Worm (Caenorhabditis elegans): ENCODE measurements around the gene F10E9.4.

ce11 chrIII:8280352-8280751 is 28.0 kb upstream of the F10E9.4 start:
- TF ChIP-seq ZK546.5 (tag; optimal IDR thresholded peaks at IDR 0.05) (no peak), nhr-77 (tag; optimal IDR thresholded peaks at IDR 0.05) (no peak), pha-4 (tag; optimal IDR thresholded peaks at IDR 0.05) (no peak), nhr-11 (tag; optimal IDR thresholded peaks at IDR 0.05) (no peak)

Measured in whole organism, L3 larva.